Worm (Caenorhabditis elegans) whole organism, mixed stage, embryonic: Measurements from ENCODE around the gene Y37E11AR.7.

Source experiments
- M03D4.4 ChIP-seq: sonication (generic microtip); optimal IDR thresholded peaks from 2 replicates; lab custom pipeline; 2017; ENCODE audit warnings: mild to moderate bottlenecking, missing genetic modification characterization, missing compliant biosample characterization
- bed-3 ChIP-seq: fragments of 200-800 bp; sonication (Bioruptor generic); optimal IDR thresholded peaks from 3 replicates; lab custom pipeline; 2018; ENCODE audit warnings: mild to moderate bottlenecking, missing genetic modification characterization, moderate library complexity, missing compliant biosample characterization
- blmp-1 ChIP-seq: fragments of 150-350 bp; optimal IDR thresholded peaks from 2 replicates; lab custom pipeline; 2014; ENCODE audit warnings: missing biosample characterization, missing genetic modification characterization
- ceh-39 ChIP-seq: fragments of 150-350 bp; optimal IDR thresholded peaks from 2 replicates; lab custom pipeline; 2014; ENCODE audit warnings: missing biosample characterization, missing genetic modification characterization
- ceh-43 ChIP-seq: fragments of 200-800 bp; sonication (Bioruptor generic); optimal IDR thresholded peaks from 2 replicates; lab custom pipeline; 2018; ENCODE audit warnings: mild to moderate bottlenecking, missing genetic modification characterization, moderate library complexity, missing compliant biosample characterization
- ceh-83 ChIP-seq: fragments of 200-800 bp; sonication (Bioruptor generic); optimal IDR thresholded peaks from 2 replicates; lab custom pipeline; 2018; ENCODE audit warnings: mild to moderate bottlenecking, missing genetic modification characterization, missing compliant biosample characterization
- ces-1 ChIP-seq: fragments of 150-350 bp; optimal IDR thresholded peaks from 2 replicates; lab custom pipeline; 2014; ENCODE audit warnings: missing biosample characterization, missing genetic modification reagents, missing genetic modification characterization
- cnd-1 ChIP-seq: fragments of 200-800 bp; sonication (Bioruptor generic); optimal IDR thresholded peaks from 2 replicates; lab custom pipeline; 2018; ENCODE audit warnings: mild to moderate bottlenecking, missing genetic modification characterization, missing compliant biosample characterization
- drap-1 ChIP-seq: fragments of 200-800 bp; sonication (Bioruptor generic); optimal IDR thresholded peaks from 3 replicates; lab custom pipeline; 2018; ENCODE audit warnings: mild to moderate bottlenecking, missing genetic modification characterization, missing compliant biosample characterization
- elt-1 ChIP-seq: sonication (generic microtip); optimal IDR thresholded peaks from 2 replicates; lab custom pipeline; 2017; ENCODE audit warnings: missing genetic modification characterization, mild to moderate bottlenecking, missing compliant biosample characterization, antibody characterized with exemption, moderate library complexity, borderline replicate concordance; ENCODE audit not compliant: insufficient read depth
- elt-3 ChIP-seq: fragments of 150-350 bp; optimal IDR thresholded peaks from 2 replicates; lab custom pipeline; 2014; ENCODE audit warnings: missing biosample characterization, missing genetic modification characterization
- flh-1 ChIP-seq: fragments of 200-800 bp; sonication (Bioruptor generic); optimal IDR thresholded peaks from 2 replicates; lab custom pipeline; 2018; ENCODE audit warnings: mild to moderate bottlenecking, missing genetic modification characterization, moderate library complexity, missing compliant biosample characterization
- ham-2 ChIP-seq: fragments of 200-800 bp; sonication (Bioruptor generic); optimal IDR thresholded peaks from 2 replicates; lab custom pipeline; 2018; ENCODE audit warnings: mild to moderate bottlenecking, missing genetic modification characterization, missing compliant biosample characterization
- lin-13 ChIP-seq: fragments of 150-350 bp; optimal IDR thresholded peaks from 2 replicates; lab custom pipeline; 2014; ENCODE audit warnings: missing biosample characterization, missing genetic modification characterization
- lin-32 ChIP-seq: fragments of 200-800 bp; sonication (Bioruptor generic); optimal IDR thresholded peaks from 2 replicates; lab custom pipeline; 2018; ENCODE audit warnings: mild to moderate bottlenecking, missing genetic modification characterization, missing compliant biosample characterization
- lsy-2 ChIP-seq: fragments of 150-350 bp; optimal IDR thresholded peaks from 2 replicates; lab custom pipeline; 2014; ENCODE audit warnings: missing biosample characterization, missing genetic modification characterization
- mab-5 ChIP-seq: fragments of 150-350 bp; optimal IDR thresholded peaks from 2 replicates; lab custom pipeline; 2014; ENCODE audit warnings: missing biosample characterization, missing genetic modification characterization
- mep-1 ChIP-seq: fragments of 150-350 bp; optimal IDR thresholded peaks from 2 replicates; lab custom pipeline; 2017; ENCODE audit warnings: missing biosample characterization, missing genetic modification reagents, missing genetic modification characterization, inconsistent platforms
- mls-2 ChIP-seq: sonication (generic microtip); optimal IDR thresholded peaks from 2 replicates; lab custom pipeline; 2016; ENCODE audit warnings: mild to moderate bottlenecking, missing genetic modification characterization, moderate library complexity, missing compliant biosample characterization
- nhr-12 ChIP-seq: fragments of 150-350 bp; optimal IDR thresholded peaks from 2 replicates; lab custom pipeline; 2014; ENCODE audit warnings: missing biosample characterization, missing genetic modification characterization
- nhr-2 ChIP-seq: fragments of 150-350 bp; optimal IDR thresholded peaks from 2 replicates; lab custom pipeline; 2014; ENCODE audit warnings: missing biosample characterization, missing genetic modification characterization
- nhr-28 ChIP-seq: fragments of 150-350 bp; optimal IDR thresholded peaks from 2 replicates; lab custom pipeline; 2014; ENCODE audit warnings: missing biosample characterization, missing genetic modification characterization
- nhr-76 ChIP-seq: sonication (generic microtip); optimal IDR thresholded peaks from 2 replicates; lab custom pipeline; 2017; ENCODE audit warnings: missing biosample characterization, missing genetic modification characterization
- pha-4 ChIP-seq: fragments of 150-350 bp; optimal IDR thresholded peaks from 2 replicates; lab custom pipeline; 2018; ENCODE audit warnings: missing biosample characterization, missing genetic modification reagents, missing genetic modification characterization
- sem-2 ChIP-seq: fragments of 200-800 bp; sonication (Bioruptor generic); optimal IDR thresholded peaks from 2 replicates; lab custom pipeline; 2018; ENCODE audit warnings: mild to moderate bottlenecking, missing genetic modification characterization, missing compliant biosample characterization
- snpc-4 ChIP-seq: fragments of 150-350 bp; optimal IDR thresholded peaks from 2 replicates; lab custom pipeline; 2014; ENCODE audit warnings: missing biosample characterization, missing genetic modification characterization
- sptf-1 ChIP-seq: sonication (generic microtip); optimal IDR thresholded peaks from 2 replicates; lab custom pipeline; 2017; ENCODE audit warnings: mild to moderate bottlenecking, missing genetic modification characterization, moderate library complexity, missing compliant biosample characterization
- tbx-8 ChIP-seq: fragments of 200-800 bp; sonication (Bioruptor generic); optimal IDR thresholded peaks from 2 replicates; lab custom pipeline; 2018; ENCODE audit warnings: mild to moderate bottlenecking, missing genetic modification characterization, moderate library complexity, missing compliant biosample characterization
- unc-120 ChIP-seq: sonication (generic microtip); optimal IDR thresholded peaks from 2 replicates; lab custom pipeline; 2017; ENCODE audit warnings: missing genetic modification characterization, missing compliant biosample characterization; ENCODE audit not compliant: poor library complexity, severe bottlenecking
- unc-39 ChIP-seq: fragments of 150-350 bp; optimal IDR thresholded peaks from 2 replicates; lab custom pipeline; 2014; ENCODE audit warnings: missing biosample characterization, missing genetic modification characterization
- unc-62 ChIP-seq: fragments of 150-350 bp; optimal IDR thresholded peaks from 2 replicates; lab custom pipeline; 2014; ENCODE audit warnings: missing biosample characterization, missing genetic modification reagents, missing genetic modification characterization
- zip-8 ChIP-seq: fragments of 150-350 bp; optimal IDR thresholded peaks from 2 replicates; lab custom pipeline; 2014; ENCODE audit warnings: missing biosample characterization, missing genetic modification characterization
- ztf-11 ChIP-seq: fragments of 150-350 bp; optimal IDR thresholded peaks from 2 replicates; lab custom pipeline; 2014; ENCODE audit warnings: missing biosample characterization, missing genetic modification characterization

Gene Y37E11AR.7

DNA sequence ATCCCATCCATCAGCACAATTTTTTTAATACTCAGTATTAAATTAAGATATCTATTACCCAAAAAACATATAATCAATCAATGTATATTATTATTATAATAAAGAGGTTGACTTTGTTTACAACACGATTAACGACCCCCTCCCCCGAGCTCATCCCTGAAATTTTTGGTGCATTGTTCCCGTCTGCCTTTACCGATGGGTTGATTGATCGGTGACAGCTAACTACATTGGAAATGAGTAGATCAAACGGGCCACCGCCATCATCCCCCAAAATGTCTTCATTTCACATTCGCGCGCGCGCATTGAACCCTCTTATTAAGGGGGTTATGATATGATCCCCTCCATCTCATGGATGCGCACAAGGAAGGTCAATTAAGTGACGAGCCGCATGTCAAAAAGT lies 4.6 kb upstream of the Y37E11AR.7 start:
- TF ChIP-seq unc-62 (GFP tag; lab: Kevin White, UChicago) (peak; percentile 74), bed-3 (GFP tag; lab: Kevin White, UChicago) (no peak)

DNA sequence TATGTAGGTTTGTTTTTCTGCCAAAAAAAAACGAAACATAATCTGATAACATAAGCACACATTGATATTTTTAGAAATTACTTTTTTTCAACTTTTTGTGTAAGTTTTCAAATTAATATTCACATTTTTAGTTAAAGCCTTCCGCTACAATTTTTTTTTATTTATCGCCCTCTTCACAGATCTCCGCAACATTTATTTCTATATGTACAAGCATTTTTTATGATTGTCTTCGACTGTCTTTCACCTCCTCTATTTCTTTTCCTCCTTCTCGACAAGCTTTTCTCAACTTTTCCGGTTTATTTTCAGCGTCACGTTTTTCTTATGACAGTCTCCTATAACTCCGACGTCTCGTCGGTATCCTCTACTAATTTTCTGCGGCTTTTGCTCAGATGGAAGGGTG lies 666 bp upstream of the Y37E11AR.7 start, which contains the start of gene best-20:
best-20 (plus strand) TSS at position 301 of the 400 bp plus-strand sequence.
- no peak for TF ChIP-seq elt-1
- TF ChIP-seq nhr-2 (tag; lab: Kevin White, UChicago): no peak

DNA sequence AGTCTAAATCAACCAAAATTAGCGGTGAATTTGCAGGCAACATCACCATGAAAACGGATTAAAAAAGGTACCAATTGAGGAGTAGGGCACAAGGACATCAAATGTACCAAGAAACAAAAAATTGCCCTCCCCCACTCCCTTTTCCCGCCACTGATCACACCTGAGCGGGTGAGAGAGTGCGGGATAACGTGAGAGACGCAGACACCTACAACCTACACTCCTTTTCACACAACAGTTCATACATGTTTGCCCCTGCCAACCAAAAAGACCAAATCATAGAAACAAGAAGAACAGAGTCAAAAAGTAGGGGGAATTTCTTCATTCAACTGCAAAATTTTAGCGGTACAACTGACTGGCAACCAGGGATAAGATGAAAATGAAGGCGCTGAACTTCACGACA lies 3.0 kb downstream of the Y37E11AR.7 start:
- no peak for TF ChIP-seq tbx-8 (GFP tag; lab: Kevin White, UChicago)
- TF ChIP-seq mab-5 (tag; lab: Kevin White, UChicago): no peak
- TF ChIP-seq ceh-39 (tag; lab: Kevin White, UChicago): no peak
- no peak for TF ChIP-seq snpc-4 (tag; lab: Kevin White, UChicago)
- TF ChIP-seq flh-1 (GFP tag; lab: Kevin White, UChicago): no peak

DNA sequence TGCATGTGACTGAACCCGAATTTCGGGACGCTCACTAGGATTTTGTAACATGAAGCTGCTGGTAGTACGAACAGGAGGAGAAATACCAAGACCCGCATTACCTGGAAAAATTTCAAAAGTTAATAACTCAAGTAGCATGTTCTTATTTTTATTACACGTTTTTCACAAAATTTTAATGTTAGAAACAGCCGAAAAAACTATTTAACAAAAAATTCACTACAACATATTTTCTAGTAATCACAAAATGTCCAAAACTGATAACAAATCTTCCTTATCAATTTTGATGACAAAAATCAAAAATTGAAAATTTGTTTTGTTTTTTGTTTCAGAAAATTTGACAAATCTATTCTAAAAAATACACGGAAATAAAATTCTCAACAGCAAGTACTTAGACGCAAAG lies 4.3 kb downstream of the Y37E11AR.7 start, which contains the start of gene ugt-45:
ugt-45 (minus strand) TSS at position 101 of the 400 bp plus-strand sequence.
- no peak for TF ChIP-seq cnd-1 (tag; lab: Kevin White, UChicago)
- TF ChIP-seq nhr-12 (tag; lab: Kevin White, UChicago): no peak
- no peak for TF ChIP-seq bed-3 (GFP tag; lab: Kevin White, UChicago)
- no peak for TF ChIP-seq ces-1 (GFP tag; lab: Kevin White, UChicago)
- TF ChIP-seq lin-13 (tag; lab: Kevin White, UChicago): no peak
- no peak for TF ChIP-seq ceh-39 (tag; lab: Kevin White, UChicago)
- no peak for TF ChIP-seq mab-5 (tag; lab: Kevin White, UChicago)
- TF ChIP-seq snpc-4 (tag; lab: Kevin White, UChicago): no peak
- no peak for TF ChIP-seq unc-120 (tag; lab: Kevin White, UChicago)
- TF ChIP-seq, all 35 proteins: peak for 0

DNA sequence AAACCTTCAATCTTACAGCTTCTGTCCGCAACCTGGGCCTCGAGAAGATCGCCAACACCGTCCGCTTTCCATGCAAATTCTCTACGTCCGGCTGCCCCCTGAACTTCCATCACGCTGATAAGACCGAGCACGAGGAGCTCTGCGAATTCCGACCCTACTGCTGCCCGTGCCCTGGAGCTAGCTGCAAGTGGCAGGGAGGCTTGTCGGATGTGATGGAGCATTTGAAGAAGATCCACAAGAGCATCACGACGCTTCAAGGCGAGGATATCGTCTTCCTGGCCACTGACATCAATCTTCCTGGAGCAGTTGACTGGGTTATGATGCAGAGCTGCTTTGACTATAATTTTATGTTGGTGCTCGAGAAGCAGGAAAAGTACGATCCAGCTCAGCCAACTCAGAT lies 9.4 kb downstream of the Y37E11AR.7 start:
- TF ChIP-seq blmp-1 (tag; lab: Kevin White, UChicago) (no peak), sptf-1 (tag; lab: Kevin White, UChicago) (no peak), mab-5 (tag; lab: Kevin White, UChicago) (no peak), ceh-39 (tag; lab: Kevin White, UChicago) (no peak), sem-2 (GFP tag; lab: Kevin White, UChicago) (no peak), ces-1 (GFP tag; lab: Kevin White, UChicago) (no peak), unc-39 (no peak), drap-1 (GFP tag; lab: Kevin White, UChicago) (no peak), nhr-28 (tag; lab: Kevin White, UChicago) (no peak), mls-2 (tag; lab: Kevin White, UChicago) (no peak), M03D4.4 (tag; lab: Kevin White, UChicago) (no peak), nhr-12 (tag; lab: Kevin White, UChicago) (no peak), snpc-4 (tag; lab: Kevin White, UChicago) (no peak), bed-3 (GFP tag; lab: Kevin White, UChicago) (no peak), elt-1 (no peak), ham-2 (GFP tag; lab: Kevin White, UChicago) (no peak), nhr-2 (tag; lab: Kevin White, UChicago) (no peak), zip-8 (tag; lab: Kevin White, UChicago) (no peak), cnd-1 (tag; lab: Kevin White, UChicago) (no peak), mep-1 (no peak)

DNA sequence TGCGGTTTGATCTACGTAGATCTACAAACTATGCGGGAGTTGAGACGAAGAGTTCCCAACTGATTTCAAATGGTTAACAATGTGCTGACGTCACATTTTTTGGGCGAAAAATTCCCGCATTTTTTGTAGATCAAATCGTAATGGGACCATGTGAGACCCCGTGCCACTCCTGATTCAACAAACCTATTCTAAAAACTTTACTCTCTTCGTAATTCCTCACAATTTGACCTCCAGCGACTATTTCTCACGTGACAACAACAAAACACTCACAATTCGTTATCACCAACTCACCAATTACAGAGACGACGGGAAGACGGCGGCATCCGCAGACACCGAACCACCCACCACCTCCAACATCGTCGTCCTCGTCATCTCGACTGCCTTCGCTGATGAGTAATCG lies 11.5 kb downstream of the Y37E11AR.7 start, which contains the start of gene siah-1:
siah-1 (plus strand) TSS at position 301 of the 400 bp plus-strand sequence.
- TF ChIP-seq ceh-83: peak; percentile 49
- TF ChIP-seq unc-120 (tag; lab: Kevin White, UChicago): no peak

DNA sequence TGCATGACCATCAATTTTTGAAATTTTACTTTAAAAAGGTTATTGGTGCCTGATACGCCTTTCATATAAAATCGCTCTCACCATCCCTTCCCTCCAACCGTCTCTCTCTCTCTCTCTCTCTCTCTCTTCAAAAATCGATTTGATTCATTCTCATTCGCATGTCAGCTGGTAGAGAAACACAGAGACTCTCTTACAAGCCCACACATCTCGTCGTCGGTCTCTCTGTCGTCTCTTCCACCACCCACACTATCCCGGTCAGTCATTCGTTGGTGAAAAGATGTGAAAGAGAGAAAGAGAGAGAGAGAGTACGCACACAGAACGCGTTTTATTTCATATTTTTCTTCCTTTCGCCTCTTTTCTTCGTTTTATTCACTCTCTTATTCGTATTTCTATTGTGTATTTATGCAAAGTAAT lies 12.8 kb downstream of the Y37E11AR.7 start:
- TF ChIP-seq lin-13 (tag; lab: Kevin White, UChicago) (no peak), tbx-8 (GFP tag; lab: Kevin White, UChicago) (peak; percentile 19), drap-1 (GFP tag; lab: Kevin White, UChicago) (peak; percentile 25), unc-120 (tag; lab: Kevin White, UChicago) (peak; percentile 56), elt-3 (no peak), snpc-4 (tag; lab: Kevin White, UChicago) (no peak), ces-1 (GFP tag; lab: Kevin White, UChicago) (peak; percentile 77), unc-39 (no peak), bed-3 (GFP tag; lab: Kevin White, UChicago) (no peak), mep-1 (peak; percentile 81), ztf-11 (tag; lab: Kevin White, UChicago) (no peak), zip-8 (tag; lab: Kevin White, UChicago) (no peak), cnd-1 (tag; lab: Kevin White, UChicago) (peak; percentile 59), mls-2 (tag; lab: Kevin White, UChicago) (no peak), ham-2 (GFP tag; lab: Kevin White, UChicago) (no peak), pha-4 (tag; lab: Kevin White, UChicago) (peak; percentile 60), ceh-39 (tag; lab: Kevin White, UChicago) (peak; percentile 76), unc-62 (GFP tag; lab: Kevin White, UChicago) (peak; percentile 87), elt-1 (no peak), nhr-12 (tag; lab: Kevin White, UChicago) (peak; percentile 0), sem-2 (GFP tag; lab: Kevin White, UChicago) (no peak), ceh-43 (GFP tag; lab: Kevin White, UChicago) (no peak), lin-32 (GFP tag; lab: Kevin White, UChicago) (no peak), lsy-2 (tag; lab: Kevin White, UChicago) (peak; percentile 66), nhr-76 (no peak)
